Fruit fly (Drosophila melanogaster) Kc167 (cell line): ENCODE results near the gene CG1492.

Experiments used
- Myc ChIP-seq: fragments of >200 bp; optimal IDR thresholded peaks from 2 replicates; lab custom pipeline; 2017; ENCODE audit warnings: missing external identifiers
- Sin3A ChIP-seq: fragments of >200 bp; optimal IDR thresholded peaks from 2 replicates; lab custom pipeline; 2018; ENCODE audit warnings: missing external identifiers
- h ChIP-seq: fragments of >200 bp; optimal IDR thresholded peaks from 3 replicates; lab custom pipeline; 2018; ENCODE audit warnings: missing external identifiers
- insv ChIP-seq: fragments of >200 bp; optimal IDR thresholded peaks from 3 replicates; lab custom pipeline; 2018; ENCODE audit warnings: missing external identifiers
- psq ChIP-seq: fragments of >200 bp; optimal IDR thresholded peaks from 2 replicates; lab custom pipeline; 2017; ENCODE audit warnings: missing external identifiers
- ttk ChIP-seq: sonication (Bioruptor generic); optimal IDR thresholded peaks from 2 replicates; lab custom pipeline; 2017; ENCODE audit warnings: missing external identifiers

DNA sequence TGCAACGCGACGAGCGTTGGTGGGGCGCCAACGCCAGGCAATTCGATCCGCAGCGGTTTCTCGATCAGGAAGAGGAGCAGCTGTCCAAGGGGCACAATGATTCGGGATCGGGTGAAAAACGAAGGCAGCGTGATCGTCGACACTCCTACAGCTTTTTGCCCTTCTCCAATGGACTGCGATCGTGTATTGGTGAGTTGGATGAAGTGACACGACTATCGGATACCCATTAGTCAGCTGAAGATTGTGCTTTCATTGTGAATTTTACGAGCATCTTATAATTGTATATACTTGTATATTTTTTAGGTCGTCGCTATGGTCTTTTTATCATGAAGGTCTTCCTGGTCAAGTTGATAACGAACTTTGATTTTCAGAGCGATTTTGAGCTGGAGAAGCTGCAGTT, 22.7 kb upstream of the CG1492 start:
- TF ChIP-seq insv (no peak), Sin3A (lab: Kevin White, UChicago) (no peak), ttk (lab: Kevin White, UChicago) (no peak), Myc (lab: Kevin White, UChicago) (no peak), psq (lab: Kevin White, UChicago) (no peak), h (lab: Kevin White, UChicago) (no peak)
